Fruit fly (Drosophila melanogaster) whole organism, embryonic: ENCODE results near the gene Ocrl.

Experiments used
- Ada2b ChIP-seq: fragments of 200-800 bp; sonication (Bioruptor generic); IDR thresholded peaks from 2 replicates; pipeline ENCODE4 v1.3.6; 2022; ENCODE audit warnings: missing biosample characterization, missing genetic modification characterization
- Atf3 ChIP-seq: fragments of 200-800 bp; sonication (Bioruptor generic); optimal IDR thresholded peaks from 3 replicates; lab custom pipeline; 2016; ENCODE audit warnings: missing biosample characterization, missing genetic modification characterization
- CG10147 ChIP-seq: fragments of 200-800 bp; sonication (Bioruptor generic); optimal IDR thresholded peaks from 2 replicates; lab custom pipeline; 2019; ENCODE audit warnings: missing biosample characterization, mild to moderate bottlenecking, missing genetic modification characterization, moderate library complexity
- CG10543 ChIP-seq: fragments of 200-800 bp; sonication (Bioruptor generic); optimal IDR thresholded peaks from 3 replicates; lab custom pipeline; 2017; ENCODE audit warnings: missing biosample characterization, mild to moderate bottlenecking, missing genetic modification characterization, moderate library complexity
- CG12104 ChIP-seq: fragments of 200-800 bp; sonication (Bioruptor generic); optimal IDR thresholded peaks from 3 replicates; lab custom pipeline; 2016; ENCODE audit warnings: missing biosample characterization, missing genetic modification characterization
- CG1233 ChIP-seq: fragments of 200-800 bp; sonication (Bioruptor generic); optimal IDR thresholded peaks from 4 replicates; lab custom pipeline; 2018; ENCODE audit warnings: missing biosample characterization, mild to moderate bottlenecking, missing genetic modification characterization
- CG1602 ChIP-seq: fragments of 200-800 bp; sonication (Bioruptor generic); optimal IDR thresholded peaks from 3 replicates; lab custom pipeline; 2016; ENCODE audit warnings: missing biosample characterization, missing genetic modification characterization
- CG1603 ChIP-seq: fragments of 200-800 bp; sonication (Bioruptor generic); optimal IDR thresholded peaks from 2 replicates; lab custom pipeline; 2019; ENCODE audit warnings: missing biosample characterization, mild to moderate bottlenecking, missing genetic modification characterization, moderate library complexity
- CG17359 ChIP-seq: fragments of 200-800 bp; sonication (Bioruptor generic); optimal IDR thresholded peaks from 3 replicates; lab custom pipeline; 2018; ENCODE audit warnings: missing biosample characterization, mild to moderate bottlenecking, missing genetic modification characterization, moderate library complexity
- CG17568 ChIP-seq: fragments of 200-800 bp; sonication (Bioruptor generic); optimal IDR thresholded peaks from 2 replicates; lab custom pipeline; 2018; ENCODE audit warnings: missing biosample characterization, mild to moderate bottlenecking, missing genetic modification characterization, moderate library complexity
- CG1792 ChIP-seq: fragments of 200-800 bp; sonication (Bioruptor generic); optimal IDR thresholded peaks from 2 replicates; lab custom pipeline; 2016; ENCODE audit warnings: missing biosample characterization, missing genetic modification characterization
- CG2116 ChIP-seq: fragments of 200-800 bp; sonication (Bioruptor generic); optimal IDR thresholded peaks from 3 replicates; lab custom pipeline; 2018; ENCODE audit warnings: missing biosample characterization, mild to moderate bottlenecking, missing genetic modification characterization
- CG2875 ChIP-seq: fragments of 200-800 bp; sonication (Bioruptor generic); optimal IDR thresholded peaks from 2 replicates; lab custom pipeline; 2017; ENCODE audit warnings: missing biosample characterization, mild to moderate bottlenecking, missing genetic modification characterization, missing genetic modification reagents
- CG3407 ChIP-seq: fragments of 200-800 bp; sonication (Bioruptor generic); optimal IDR thresholded peaks from 2 replicates; lab custom pipeline; 2018; ENCODE audit warnings: missing biosample characterization, mild to moderate bottlenecking, missing genetic modification characterization
- CG4360 ChIP-seq: fragments of 200-800 bp; sonication (Bioruptor generic); IDR thresholded peaks from 2 replicates; pipeline ENCODE4 v1.3.6; 2022; ENCODE audit warnings: missing biosample characterization, missing genetic modification characterization
- CG6175 ChIP-seq: fragments of 200-800 bp; sonication (Bioruptor generic); IDR thresholded peaks from 3 replicates; pipeline ENCODE4 v1.3.6; 2022; ENCODE audit warnings: missing biosample characterization, missing genetic modification characterization
- CG7928 ChIP-seq: fragments of 200-800 bp; sonication (Bioruptor generic); optimal IDR thresholded peaks from 2 replicates; lab custom pipeline; 2017; ENCODE audit warnings: missing biosample characterization, mild to moderate bottlenecking, missing genetic modification characterization
- CG8359 ChIP-seq: fragments of 200-800 bp; sonication (Bioruptor generic); optimal IDR thresholded peaks from 2 replicates; lab custom pipeline; 2017; ENCODE audit warnings: missing biosample characterization, mild to moderate bottlenecking, missing genetic modification characterization, borderline replicate concordance
- CG9215 ChIP-seq: fragments of 200-800 bp; sonication (Bioruptor generic); IDR thresholded peaks from 2 replicates; pipeline ENCODE4 v1.3.6; 2022; ENCODE audit warnings: missing biosample characterization, missing genetic modification characterization
- Camta ChIP-seq: fragments of 200-800 bp; sonication (Bioruptor generic); optimal IDR thresholded peaks from 2 replicates; lab custom pipeline; 2016; ENCODE audit warnings: missing biosample characterization, missing genetic modification characterization
- D19A ChIP-seq: fragments of 200-800 bp; optimal IDR thresholded peaks from 3 replicates; lab custom pipeline; 2019; ENCODE audit warnings: missing biosample characterization, mild to moderate bottlenecking, missing genetic modification characterization, moderate library complexity
- ERR ChIP-seq: fragments of 200-800 bp; sonication (Bioruptor generic); optimal IDR thresholded peaks from 2 replicates; lab custom pipeline; 2016; ENCODE audit warnings: missing biosample characterization, missing genetic modification characterization
- Ets65A ChIP-seq: fragments of 200-800 bp; sonication (Bioruptor generic); peaks from one replicate; lab custom pipeline; 2016; ENCODE audit warnings: missing biosample characterization, missing genetic modification characterization
- Hr39 ChIP-seq: fragments of >200 bp; optimal IDR thresholded peaks from 2 replicates; lab custom pipeline; 2017
- MBD-R2 ChIP-seq: fragments of 200-800 bp; sonication (Bioruptor generic); IDR thresholded peaks from 2 replicates; pipeline ENCODE4 v1.3.6; 2022; ENCODE audit warnings: missing biosample characterization, missing genetic modification characterization
- Mad ChIP-seq: fragments of 200-800 bp; sonication (Bioruptor generic); optimal IDR thresholded peaks from 2 replicates; lab custom pipeline; 2016; ENCODE audit warnings: missing biosample characterization, missing genetic modification characterization
- Myb ChIP-seq: fragments of 200-800 bp; sonication (Bioruptor generic); optimal IDR thresholded peaks from 2 replicates; lab custom pipeline; 2016; ENCODE audit warnings: missing biosample characterization, missing genetic modification characterization
- NC2β ChIP-seq: fragments of 200-800 bp; sonication (Bioruptor generic); optimal IDR thresholded peaks from 2 replicates; lab custom pipeline; 2016; ENCODE audit warnings: missing biosample characterization, missing genetic modification characterization
- Rfx ChIP-seq: fragments of 200-800 bp; sonication (Bioruptor generic); IDR thresholded peaks from 2 replicates; pipeline ENCODE4 v1.3.6; 2022; ENCODE audit warnings: missing biosample characterization, missing genetic modification characterization
- Six4 ChIP-seq: fragments of 200-800 bp; sonication (Bioruptor generic); optimal IDR thresholded peaks from 2 replicates; lab custom pipeline; 2016; ENCODE audit warnings: missing biosample characterization, missing genetic modification characterization
- Sox100B ChIP-seq: fragments of 200-800 bp; sonication (Bioruptor generic); optimal IDR thresholded peaks from 3 replicates; lab custom pipeline; 2018; ENCODE audit warnings: missing biosample characterization, mild to moderate bottlenecking, missing genetic modification characterization
- Tbp ChIP-seq: fragments of >200 bp; optimal IDR thresholded peaks from 2 replicates; lab custom pipeline; 2018; ENCODE audit warnings: missing biosample characterization, missing genetic modification characterization
- Usf ChIP-seq: fragments of 200-800 bp; sonication (Bioruptor generic); optimal IDR thresholded peaks from 2 replicates; lab custom pipeline; 2017; ENCODE audit warnings: missing genotype, missing biosample characterization, missing genetic modification characterization
- crp ChIP-seq, 2 experiments: fragments of 200-800 bp; sonication (Bioruptor generic); optimal IDR thresholded peaks; 2 replicates in 1 of 2; 3 replicates in 1 of 2; lab custom pipeline; 2017; ENCODE audit warnings: missing biosample characterization in 2 of 2, missing genetic modification characterization in 2 of 2, mild to moderate bottlenecking in 1 of 2, moderate library complexity in 1 of 2
- gsb ChIP-seq: fragments of 200-800 bp; sonication (Bioruptor generic); IDR thresholded peaks from 2 replicates; pipeline ENCODE4 v1.3.6; 2022; ENCODE audit warnings: missing biosample characterization, missing genetic modification characterization
- insv ChIP-seq, 2 experiments: fragments of 200-800 bp; sonication (Bioruptor generic); optimal IDR thresholded peaks; 3 replicates each; lab custom pipeline; 2016 to 2018; ENCODE audit warnings: missing biosample characterization in 2 of 2, missing genetic modification characterization in 2 of 2
- lov ChIP-seq, 2 experiments: fragments of 200-800 bp in 1 of 2; fragments of >200 bp in 1 of 2; sonication (Bioruptor generic) in 1 of 2; IDR thresholded peaks in 1 of 2; optimal IDR thresholded peaks in 1 of 2; 2 replicates in 1 of 2; 3 replicates in 1 of 2; pipeline versions ENCODE4 v1.3.6 to Lab custom; 2017 to 2022; ENCODE audit warnings: missing biosample characterization in 1 of 2, missing genetic modification characterization in 1 of 2
- maf-S ChIP-seq: fragments of 200-800 bp; sonication (Bioruptor generic); optimal IDR thresholded peaks from 2 replicates; lab custom pipeline; 2016; ENCODE audit warnings: missing biosample characterization, missing genetic modification characterization
- nerfin-2 ChIP-seq: fragments of 200-800 bp; sonication (Bioruptor generic); IDR thresholded peaks from 2 replicates; pipeline ENCODE4 v1.3.6; 2022; ENCODE audit warnings: missing biosample characterization, missing genetic modification characterization; ENCODE audit not compliant: partially characterized antibody
- pfk ChIP-seq: fragments of 200-800 bp; sonication (Bioruptor generic); optimal IDR thresholded peaks from 2 replicates; lab custom pipeline; 2018; ENCODE audit warnings: missing biosample characterization, mild to moderate bottlenecking, missing genetic modification characterization, moderate library complexity
- pnt ChIP-seq: fragments of 200-800 bp; sonication (Bioruptor generic); optimal IDR thresholded peaks from 3 replicates; lab custom pipeline; 2016; ENCODE audit warnings: missing biosample characterization, missing genetic modification characterization
- pros ChIP-seq: fragments of 200-800 bp; sonication (Bioruptor generic); optimal IDR thresholded peaks from 3 replicates; lab custom pipeline; 2019; ENCODE audit warnings: missing biosample characterization, mild to moderate bottlenecking, missing genetic modification characterization, moderate library complexity
- run ChIP-seq: fragments of 200-800 bp; sonication (Bioruptor generic); optimal IDR thresholded peaks from 3 replicates; lab custom pipeline; 2018; ENCODE audit warnings: missing biosample characterization, mild to moderate bottlenecking, missing genetic modification characterization
- salm ChIP-seq: fragments of 200-800 bp; sonication (Bioruptor generic); optimal IDR thresholded peaks from 2 replicates; lab custom pipeline; 2018; ENCODE audit warnings: missing biosample characterization, mild to moderate bottlenecking, missing genetic modification characterization
- sna ChIP-seq: fragments of 200-800 bp; sonication (Bioruptor generic); IDR thresholded peaks from 2 replicates; pipeline ENCODE4 v1.3.6; 2022; ENCODE audit warnings: missing biosample characterization, missing genetic modification characterization; ENCODE audit not compliant: partially characterized antibody
- tgo ChIP-seq: fragments of 200-800 bp; sonication (Bioruptor generic); IDR thresholded peaks from 3 replicates; pipeline ENCODE4 v1.3.6; 2022; ENCODE audit warnings: missing biosample characterization, missing genetic modification characterization
- tin ChIP-seq: fragments of 200-800 bp; sonication (Bioruptor generic); optimal IDR thresholded peaks from 3 replicates; lab custom pipeline; 2016; ENCODE audit warnings: missing biosample characterization, missing genetic modification characterization
- twi ChIP-seq: fragments of 200-800 bp; optimal IDR thresholded peaks from 2 replicates; lab custom pipeline; 2019; ENCODE audit warnings: missing biosample characterization, mild to moderate bottlenecking, missing genetic modification characterization, moderate library complexity
- wor ChIP-seq: fragments of 200-800 bp; sonication (Bioruptor generic); IDR thresholded peaks from 2 replicates; pipeline ENCODE4 v1.3.6; 2022; ENCODE audit warnings: missing biosample characterization, missing genetic modification characterization

Gene Ocrl

dm6 chrX:1944245-1945114 is 21.7 kb downstream of the Ocrl start (continued):
- TF ChIP-seq lov (optimal IDR thresholded peaks at IDR 0.05; lab: Kevin White, UChicago) (no peak), lov (GFP tag; IDR thresholded peaks at IDR 0.05; lab: Robert Waterston, UW) (no peak), pnt (GFP tag; lab: Kevin White, UChicago) (peak; percentile 8), Ada2b (GFP tag; lab: Robert Waterston, UW) (peak; percentile 45; the same call in 1 of the 2 replicates), pfk (GFP tag; lab: Kevin White, UChicago) (no peak), CG12104 (GFP tag; lab: Kevin White, UChicago) (no peak), CG4360 (GFP tag; lab: Robert Waterston, UW) (0 out of 2 replicates have a peak, but pooled peaks have one; percentile 7), salm (peak; percentile 6), Mad (peak; percentile 66), D19A (tag; lab: Kevin White, UChicago) (no peak), tgo (peak; percentile 63), CG2875 (GFP tag; lab: Kevin White, UChicago) (peak; percentile 4), Tbp (GFP tag; lab: Kevin White, UChicago) (no peak), CG1603 (tag; lab: Kevin White, UChicago) (peak; percentile 76), Ets65A (GFP tag; lab: Kevin White, UChicago) (peak; percentile 93), Six4 (GFP tag; lab: Kevin White, UChicago) (peak; percentile 16), Rfx (GFP tag; lab: Robert Waterston, UW) (peak; percentile 76), CG17359 (peak; percentile 40), Hr39 (no peak), gsb (GFP tag; lab: Robert Waterston, UW) (peak; percentile 22; the same call in 1 of the 2 replicates), NC2β (GFP tag; lab: Kevin White, UChicago) (no peak), CG1233 (GFP tag; lab: Kevin White, UChicago) (no peak), CG1602 (GFP tag; lab: Kevin White, UChicago) (peak; percentile 27), Atf3 (peak; percentile 38), Usf (GFP tag; lab: Kevin White, UChicago) (peak; percentile 31), ERR (GFP tag; lab: Kevin White, UChicago) (peak; percentile 10), Camta (no peak), CG8359 (GFP tag; lab: Kevin White, UChicago) (no peak), wor (GFP tag; lab: Robert Waterston, UW) (no peak), CG6175 (GFP tag; lab: Robert Waterston, UW) (no peak), sna (GFP tag; lab: Robert Waterston, UW) (no peak), CG9215 (GFP tag; lab: Robert Waterston, UW) (peak; percentile 23; the same call in 1 of the 2 replicates), nerfin-2 (GFP tag; lab: Robert Waterston, UW) (no peak), CG1792 (GFP tag; lab: Kevin White, UChicago) (no peak), maf-S (GFP tag; lab: Kevin White, UChicago) (peak; percentile 41), CG10543 (GFP tag; lab: Kevin White, UChicago) (no peak), tin (GFP tag; lab: Kevin White, UChicago) (peak; percentile 26), twi (peak; percentile 28), CG3407 (GFP tag; lab: Kevin White, UChicago) (peak; percentile 18), CG17568 (peak; percentile 69), pros (peak; percentile 86), run (tag; lab: Kevin White, UChicago) (no peak), Sox100B (no peak), Myb (GFP tag; lab: Kevin White, UChicago) (no peak), CG7928 (GFP tag; lab: Kevin White, UChicago) (no peak), CG2116 (GFP tag; lab: Kevin White, UChicago) (no peak), MBD-R2 (GFP tag; lab: Robert Waterston, UW) (no peak; the same call in 1 of the 2 replicates), crp (GFP tag; optimal IDR thresholded peaks at IDR 0.05; lab: Kevin White, UChicago) (no peak), insv (GFP tag; optimal IDR thresholded peaks at IDR 0.05; lab: Kevin White, UChicago) (no peak), CG10147 (GFP tag; lab: Kevin White, UChicago) (no peak)
